Worm (Caenorhabditis elegans) whole organism, L4 larva: ENCODE measurements around the gene F58H1.2.

ENCODE experiments used
- F10B5.3 ChIP-seq: sonication (generic microtip); optimal IDR thresholded peaks from 2 replicates; lab custom pipeline; 2016; ENCODE audit warnings: mild to moderate bottlenecking, missing genetic modification characterization, missing compliant biosample characterization
- F26F4.8 ChIP-seq: fragments of 200-800 bp; sonication (Bioruptor generic); conservative IDR thresholded peaks from 2 replicates; pipeline ENCODE4 v1.3.6; 2022; ENCODE audit warnings: missing genetic modification characterization, missing compliant biosample characterization
- F37D6.2 ChIP-seq: sonication (generic microtip); optimal IDR thresholded peaks from 2 replicates; lab custom pipeline; 2016; ENCODE audit warnings: mild to moderate bottlenecking, missing genetic modification characterization, missing compliant biosample characterization
- R02D3.7 ChIP-seq: fragments of 150-350 bp; sonication (generic microtip); optimal IDR thresholded peaks from 3 replicates; lab custom pipeline; 2014; ENCODE audit warnings: missing biosample characterization, missing genetic modification characterization
- T20F7.1 ChIP-seq: fragments of 200-800 bp; sonication (Bioruptor generic); optimal IDR thresholded peaks from 2 replicates; lab custom pipeline; 2018; ENCODE audit warnings: mild to moderate bottlenecking, missing genetic modification characterization, missing compliant biosample characterization
- T26A8.4 ChIP-seq: fragments of 200-800 bp; sonication (Bioruptor generic); IDR thresholded peaks from 2 replicates; pipeline ENCODE4 v1.3.6; 2022; ENCODE audit warnings: missing genetic modification characterization, missing compliant biosample characterization
- ZK337.2 ChIP-seq: fragments of 200-800 bp; sonication (Bioruptor generic); IDR thresholded peaks from 2 replicates; pipeline ENCODE4 v1.3.6; 2022; ENCODE audit warnings: missing genetic modification reagents, missing genetic modification characterization, missing compliant biosample characterization
- ZK546.5 ChIP-seq, 2 experiments: sonication (generic microtip); optimal IDR thresholded peaks; 2 replicates each; lab custom pipeline; 2017; ENCODE audit warnings: missing biosample characterization in 2 of 2, missing genetic modification characterization in 2 of 2
- aha-1 ChIP-seq: fragments of 150-350 bp; peaks from one replicate; lab custom pipeline; 2014; ENCODE audit warnings: missing biosample characterization, missing genetic modification characterization
- arid-1 ChIP-seq: fragments of 200-800 bp; sonication (Bioruptor generic); conservative IDR thresholded peaks from 2 replicates; pipeline ENCODE4 v1.3.6; 2022; ENCODE audit warnings: missing genetic modification reagents, missing genetic modification characterization, missing compliant biosample characterization
- attf-4 ChIP-seq: sonication (generic microtip); optimal IDR thresholded peaks from 3 replicates; lab custom pipeline; 2017; ENCODE audit warnings: missing biosample characterization, missing genetic modification characterization
- ceh-32 ChIP-seq: sonication (generic microtip); optimal IDR thresholded peaks from 2 replicates; lab custom pipeline; 2016; ENCODE audit warnings: mild to moderate bottlenecking, missing genetic modification characterization, missing compliant biosample characterization; ENCODE audit not compliant: poor library complexity
- ceh-82 ChIP-seq: sonication (generic microtip); optimal IDR thresholded peaks from 2 replicates; lab custom pipeline; 2017; ENCODE audit warnings: missing biosample characterization, missing genetic modification characterization
- ces-1 ChIP-seq: fragments of 150-350 bp; sonication (generic microtip); optimal IDR thresholded peaks from 4 replicates; lab custom pipeline; 2014; ENCODE audit warnings: missing biosample characterization, missing genetic modification reagents, missing genetic modification characterization
- daf-12 ChIP-seq: fragments of 150-350 bp; optimal IDR thresholded peaks from 2 replicates; lab custom pipeline; 2014; ENCODE audit warnings: missing biosample characterization, missing genetic modification reagents, missing genetic modification characterization
- daf-16 ChIP-seq, 3 experiments: sonication (generic microtip); optimal IDR thresholded peaks; 2 replicates each; lab custom pipeline; 2016 to 2017; ENCODE audit warnings: missing genetic modification characterization in 3 of 3, missing genetic modification reagents in 3 of 3, mild to moderate bottlenecking in 2 of 3, missing compliant biosample characterization in 2 of 3, missing biosample characterization in 1 of 3, moderate library complexity in 1 of 3
- dmd-6 ChIP-seq: fragments of 200-800 bp; sonication (Bioruptor generic); IDR thresholded peaks from 2 replicates; pipeline ENCODE4 v1.3.6; 2022; ENCODE audit warnings: missing genetic modification reagents, missing genetic modification characterization, missing compliant biosample characterization
- dmd-9 ChIP-seq: fragments of 200-800 bp; sonication (Bioruptor generic); IDR thresholded peaks from 2 replicates; pipeline ENCODE4 v1.3.6; 2022; ENCODE audit warnings: missing genetic modification reagents, missing genetic modification characterization, missing compliant biosample characterization
- dve-1 ChIP-seq: sonication (generic microtip); optimal IDR thresholded peaks from 2 replicates; lab custom pipeline; 2017; ENCODE audit warnings: antibody characterized with exemption, mild to moderate bottlenecking, missing genetic modification characterization, missing compliant biosample characterization; ENCODE audit not compliant: insufficient read depth
- fos-1 ChIP-seq: fragments of 150-350 bp; optimal IDR thresholded peaks from 2 replicates; lab custom pipeline; 2014; ENCODE audit warnings: missing biosample characterization, missing genetic modification characterization
- gei-8 ChIP-seq: fragments of 200-800 bp; sonication (Bioruptor generic); optimal IDR thresholded peaks from 2 replicates; lab custom pipeline; 2018; ENCODE audit warnings: mild to moderate bottlenecking, missing genetic modification characterization, missing compliant biosample characterization
- hlh-11 ChIP-seq: fragments of 200-800 bp; sonication (Bioruptor generic); optimal IDR thresholded peaks from 2 replicates; lab custom pipeline; 2018; ENCODE audit warnings: mild to moderate bottlenecking, missing genetic modification characterization, missing compliant biosample characterization
- hmg-1.1 ChIP-seq: fragments of 200-800 bp; sonication (Bioruptor generic); IDR thresholded peaks from 2 replicates; pipeline ENCODE4 v1.3.6; 2022; ENCODE audit warnings: missing genetic modification reagents, missing genetic modification characterization, missing compliant biosample characterization
- jun-1 ChIP-seq: fragments of 150-350 bp; optimal IDR thresholded peaks from 2 replicates; lab custom pipeline; 2014; ENCODE audit warnings: missing biosample characterization, missing genetic modification reagents, missing genetic modification characterization
- lim-7 ChIP-seq: fragments of 200-800 bp; sonication (Bioruptor generic); IDR thresholded peaks from 2 replicates; pipeline ENCODE4 v1.3.6; 2022; ENCODE audit warnings: missing genetic modification characterization, missing compliant biosample characterization
- lin-1 ChIP-seq: fragments of 200-800 bp; sonication (Bioruptor generic); IDR thresholded peaks from 2 replicates; pipeline ENCODE4 v1.3.6; 2022; ENCODE audit warnings: missing genetic modification reagents, missing genetic modification characterization, missing compliant biosample characterization
- lin-13 ChIP-seq: fragments of 150-350 bp; optimal IDR thresholded peaks from 2 replicates; lab custom pipeline; 2014; ENCODE audit warnings: missing biosample characterization, missing genetic modification reagents, missing genetic modification characterization
- lin-15B ChIP-seq: fragments of 150-350 bp; sonication (generic microtip); optimal IDR thresholded peaks from 3 replicates; lab custom pipeline; 2014; ENCODE audit warnings: missing biosample characterization, missing genetic modification characterization
- lin-29 ChIP-seq: fragments of 200-800 bp; sonication (Bioruptor generic); IDR thresholded peaks from 2 replicates; pipeline ENCODE4 v1.3.6; 2022; ENCODE audit warnings: missing genetic modification reagents, missing genetic modification characterization, missing compliant biosample characterization
- lin-39 ChIP-seq: fragments of 150-350 bp; optimal IDR thresholded peaks from 2 replicates; lab custom pipeline; 2014; ENCODE audit warnings: missing biosample characterization, missing genetic modification reagents, missing genetic modification characterization
- mdl-1 ChIP-seq, 2 experiments: fragments of 150-350 bp in 1 of 2; sonication (generic microtip) in 1 of 2; optimal IDR thresholded peaks; 2 replicates each; lab custom pipeline; 2014 to 2017; ENCODE audit warnings: missing biosample characterization in 2 of 2, missing genetic modification characterization in 2 of 2
- mdt-29 ChIP-seq: fragments of 200-800 bp; sonication (Bioruptor generic); IDR thresholded peaks from 2 replicates; pipeline ENCODE4 v1.3.6; 2022; ENCODE audit warnings: missing genetic modification reagents, missing genetic modification characterization, missing compliant biosample characterization
- mxl-2 ChIP-seq: fragments of 200-800 bp; sonication (Bioruptor generic); conservative IDR thresholded peaks from 2 replicates; pipeline ENCODE4 v1.3.6; 2022; ENCODE audit warnings: missing genetic modification reagents, missing genetic modification characterization, missing compliant biosample characterization
- mxl-3 ChIP-seq: fragments of 200-800 bp; sonication (Bioruptor generic); optimal IDR thresholded peaks from 2 replicates; lab custom pipeline; 2018; ENCODE audit warnings: mild to moderate bottlenecking, missing genetic modification characterization, missing compliant biosample characterization
- nhr-10 ChIP-seq: fragments of 150-350 bp; optimal IDR thresholded peaks from 2 replicates; lab custom pipeline; 2014; ENCODE audit warnings: missing biosample characterization, missing genetic modification characterization
- nhr-102 ChIP-seq: sonication (generic microtip); optimal IDR thresholded peaks from 2 replicates; lab custom pipeline; 2016; ENCODE audit warnings: mild to moderate bottlenecking, missing genetic modification characterization, moderate library complexity, missing compliant biosample characterization
- nhr-11 ChIP-seq: fragments of 150-350 bp; optimal IDR thresholded peaks from 2 replicates; lab custom pipeline; 2014; ENCODE audit warnings: missing biosample characterization, missing genetic modification characterization
- nhr-237 ChIP-seq: sonication (generic microtip); optimal IDR thresholded peaks from 2 replicates; lab custom pipeline; 2017; ENCODE audit warnings: missing biosample characterization, missing genetic modification characterization
- nhr-28 ChIP-seq: fragments of 150-350 bp; optimal IDR thresholded peaks from 2 replicates; lab custom pipeline; 2014; ENCODE audit warnings: missing biosample characterization, missing genetic modification characterization
- nhr-48 ChIP-seq: sonication (generic microtip); optimal IDR thresholded peaks from 2 replicates; lab custom pipeline; 2016; ENCODE audit warnings: mild to moderate bottlenecking, missing genetic modification characterization, missing compliant biosample characterization
- nhr-76 ChIP-seq: fragments of 150-350 bp; optimal IDR thresholded peaks from 2 replicates; lab custom pipeline; 2014; ENCODE audit warnings: missing biosample characterization, missing genetic modification characterization
- rbr-2 ChIP-seq: sonication (generic microtip); optimal IDR thresholded peaks from 2 replicates; lab custom pipeline; 2016; ENCODE audit warnings: missing genotype, missing genetic modification characterization, missing compliant biosample characterization
- saeg-2 ChIP-seq: fragments of 200-800 bp; sonication (Bioruptor generic); IDR thresholded peaks from 2 replicates; pipeline ENCODE4 v1.3.6; 2022; ENCODE audit warnings: missing genetic modification reagents, missing genetic modification characterization, missing compliant biosample characterization
- sdz-12 ChIP-seq: fragments of 200-800 bp; sonication (Bioruptor generic); optimal IDR thresholded peaks from 2 replicates; lab custom pipeline; 2018; ENCODE audit warnings: mild to moderate bottlenecking, missing genetic modification characterization, missing compliant biosample characterization
- set-16 ChIP-seq: fragments of 200-800 bp; sonication (Bioruptor generic); IDR thresholded peaks from 2 replicates; pipeline ENCODE4 v1.3.6; 2022; ENCODE audit warnings: missing genetic modification reagents, missing genetic modification characterization, missing compliant biosample characterization
- snpc-1.2 ChIP-seq: fragments of 200-800 bp; sonication (Bioruptor generic); IDR thresholded peaks from 2 replicates; pipeline ENCODE4 v1.3.6; 2022; ENCODE audit warnings: missing genetic modification reagents, missing genetic modification characterization, missing compliant biosample characterization
- snpc-4 ChIP-seq: fragments of 150-350 bp; optimal IDR thresholded peaks from 2 replicates; lab custom pipeline; 2014; ENCODE audit warnings: missing biosample characterization, missing genetic modification characterization
- spr-1 ChIP-seq: sonication (generic microtip); optimal IDR thresholded peaks from 2 replicates; lab custom pipeline; 2016; ENCODE audit warnings: mild to moderate bottlenecking, missing genetic modification characterization, missing compliant biosample characterization
- unc-62 ChIP-seq, 3 experiments: fragments of 150-350 bp in 1 of 3; sonication (generic microtip); optimal IDR thresholded peaks in 2 of 3; peaks in 1 of 3; 1 replicate in 1 of 3; 2 replicates in 2 of 3; lab custom pipeline; 2014 to 2017; ENCODE audit warnings: missing biosample characterization in 3 of 3, missing genetic modification characterization in 3 of 3, missing genetic modification reagents in 3 of 3, missing genotype in 1 of 3
- zag-1 ChIP-seq: fragments of 150-350 bp; optimal IDR thresholded peaks from 2 replicates; lab custom pipeline; 2014; ENCODE audit warnings: missing biosample characterization, missing genetic modification characterization
- zfp-3 ChIP-seq: fragments of 200-800 bp; sonication (Bioruptor generic); conservative IDR thresholded peaks from 2 replicates; pipeline ENCODE4 v1.3.6; 2022; ENCODE audit warnings: missing genetic modification reagents, missing genetic modification characterization, missing compliant biosample characterization
- zip-11 ChIP-seq: fragments of 200-800 bp; sonication (Bioruptor generic); IDR thresholded peaks from 2 replicates; pipeline ENCODE4 v1.3.6; 2022; ENCODE audit warnings: missing genetic modification characterization, missing compliant biosample characterization

F58H1.2 gene

DNA sequence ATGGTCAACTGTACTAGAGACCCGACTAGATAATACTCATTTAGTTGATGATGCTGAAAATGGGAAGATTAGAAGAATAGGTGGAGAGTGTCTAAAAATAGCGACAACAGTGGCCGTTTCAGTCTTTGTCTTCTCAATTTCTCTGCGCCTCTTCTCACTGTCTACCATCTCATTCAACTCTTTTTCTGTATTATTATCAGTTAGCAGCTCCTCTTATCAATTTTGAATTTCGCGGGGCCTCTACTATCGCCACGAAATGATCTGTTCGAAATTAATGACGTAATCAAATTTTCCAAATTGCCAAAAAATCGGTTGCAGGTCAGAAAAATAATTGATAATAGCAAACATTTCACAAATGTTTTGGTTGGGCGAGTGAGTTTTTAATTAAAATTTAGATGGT lies 12.8 kb downstream of the F58H1.2 start (continued):
- TF ChIP-seq ceh-32 (tag; lab: Kevin White, UChicago) (no peak), rbr-2 (tag; lab: Kevin White, UChicago) (no peak), nhr-28 (tag; lab: Kevin White, UChicago) (peak; percentile 66), zip-11 (GFP tag; lab: Robert Waterston, UW) (no peak), lin-29 (GFP tag; lab: Robert Waterston, UW) (no peak), nhr-48 (tag; lab: Kevin White, UChicago) (peak; percentile 74), dve-1 (tag; lab: Kevin White, UChicago) (peak; percentile 81), T20F7.1 (GFP tag; lab: Kevin White, UChicago) (no peak), mxl-3 (GFP tag; lab: Kevin White, UChicago) (no peak), nhr-10 (tag; lab: Kevin White, UChicago) (no peak), snpc-1.2 (GFP tag; lab: Robert Waterston, UW) (no peak), nhr-11 (tag; lab: Kevin White, UChicago) (no peak), gei-8 (GFP tag; lab: Kevin White, UChicago) (no peak), F37D6.2 (tag; lab: Kevin White, UChicago) (no peak), T26A8.4 (GFP tag; lab: Robert Waterston, UW) (no peak), unc-62 (GFP tag; optimal IDR thresholded peaks at IDR 0.05 in 1 of 2; lab: Kevin White, UChicago) (no peak), unc-62 (tag; optimal IDR thresholded peaks at IDR 0.05; lab: Kevin White, UChicago) (no peak), snpc-4 (tag; lab: Kevin White, UChicago) (no peak), hlh-11 (tag; lab: Kevin White, UChicago) (peak; percentile 88), dmd-9 (GFP tag; lab: Robert Waterston, UW) (no peak), lin-1 (GFP tag; lab: Robert Waterston, UW) (peak; percentile 61; the same call in 1 of the 2 replicates), nhr-237 (no peak), F10B5.3 (tag; lab: Kevin White, UChicago) (no peak), spr-1 (no peak), saeg-2 (GFP tag; lab: Robert Waterston, UW) (no peak), fos-1 (no peak), set-16 (GFP tag; lab: Robert Waterston, UW) (no peak), zag-1 (tag; lab: Kevin White, UChicago) (no peak), ZK337.2 (GFP tag; lab: Robert Waterston, UW) (no peak), lin-15B (tag; lab: Kevin White, UChicago) (no peak), mxl-2 (GFP tag; lab: Robert Waterston, UW) (no peak), hmg-1.1 (GFP tag; lab: Robert Waterston, UW) (no peak), attf-4 (tag; lab: Kevin White, UChicago) (no peak), ceh-82 (tag; lab: Kevin White, UChicago) (no peak), ces-1 (GFP tag; lab: Kevin White, UChicago) (no peak), lin-39 (tag; lab: Kevin White, UChicago) (no peak), jun-1 (tag; lab: Kevin White, UChicago) (no peak), mdl-1 (tag; optimal IDR thresholded peaks at IDR 0.05; lab: Kevin White, UChicago) (no peak), R02D3.7 (tag; lab: Kevin White, UChicago) (no peak), ZK546.5 (tag; optimal IDR thresholded peaks at IDR 0.05; lab: Kevin White, UChicago) (no peak), daf-12 (tag; lab: Kevin White, UChicago) (no peak), zfp-3 (GFP tag; lab: Robert Waterston, UW) (no peak), daf-16 (GFP tag; optimal IDR thresholded peaks at IDR 0.05; lab: Kevin White, UChicago) (no peak), daf-16 (tag; optimal IDR thresholded peaks at IDR 0.05; lab: Kevin White, UChicago) (peak; percentile 74), F26F4.8 (GFP tag; lab: Robert Waterston, UW) (no peak), mdt-29 (no peak), lin-13 (GFP tag; lab: Kevin White, UChicago) (no peak), nhr-76 (tag; lab: Kevin White, UChicago) (no peak), aha-1 (tag; lab: Kevin White, UChicago) (peak; percentile 61), arid-1 (GFP tag; lab: Robert Waterston, UW) (no peak), nhr-102 (no peak), sdz-12 (GFP tag; lab: Kevin White, UChicago) (no peak), lim-7 (no peak), dmd-6 (peak; percentile 80)
